Worm (Caenorhabditis elegans): ENCODE results near the gene T12D8.9.

The T12D8.9 gene

ce11 chrIII:13642227-13642626 lies 25.3 kb downstream of the T12D8.9 start, which contains the start of gene T12D8.10:
TSS of gene T12D8.10 (minus strand) at chrIII:13642327.
- TF ChIP-seq cog-1 (tag; optimal IDR thresholded peaks at IDR 0.05), result no peak
- TF ChIP-seq T22C8.4 (GFP tag; IDR thresholded peaks at IDR 0.05), result no peak
- no peak for TF ChIP-seq ref-1 (GFP tag; conservative IDR thresholded peaks at IDR 0.05)
- TF ChIP-seq ztf-23 (GFP tag; IDR thresholded peaks at IDR 0.05), result no peak
- no peak for TF ChIP-seq tab-1 (GFP tag; IDR thresholded peaks at IDR 0.05)
- no peak for TF ChIP-seq flt-1 (GFP tag; IDR thresholded peaks at IDR 0.05)
- TF ChIP-seq klf-2 (GFP tag; conservative IDR thresholded peaks at IDR 0.05), result no peak
- TF ChIP-seq med-1 (GFP tag; optimal IDR thresholded peaks at IDR 0.05; ENCODE audit: insufficient read depth), result no peak
- TF ChIP-seq ztf-29 (GFP tag; IDR thresholded peaks at IDR 0.05), result no peak

ce11 chrIII:13642776-13643175 lies 25.9 kb downstream of the T12D8.9 start:
- TF ChIP-seq flt-1 (GFP tag; IDR thresholded peaks at IDR 0.05) (no peak), tab-1 (GFP tag; IDR thresholded peaks at IDR 0.05) (no peak), cog-1 (tag; optimal IDR thresholded peaks at IDR 0.05) (no peak), ztf-29 (GFP tag; IDR thresholded peaks at IDR 0.05) (no peak), klf-2 (GFP tag; conservative IDR thresholded peaks at IDR 0.05) (no peak), T22C8.4 (GFP tag; IDR thresholded peaks at IDR 0.05) (no peak), med-1 (GFP tag; optimal IDR thresholded peaks at IDR 0.05; ENCODE audit: insufficient read depth) (no peak), ref-1 (GFP tag; conservative IDR thresholded peaks at IDR 0.05) (no peak), ztf-23 (GFP tag; IDR thresholded peaks at IDR 0.05) (no peak)

ce11 chrIII:13643534-13643933 lies 26.6 kb downstream of the T12D8.9 start, which contains the start of the genes drr-2 and set-16:
TSS of gene drr-2 (minus strand) at chrIII:13643570.
TSS of gene set-16 (plus strand) at chrIII:13643916.
- TF ChIP-seq klf-2 (GFP tag; conservative IDR thresholded peaks at IDR 0.05) (no peak), flt-1 (GFP tag; IDR thresholded peaks at IDR 0.05) (peak; percentile 84), ztf-23 (GFP tag; IDR thresholded peaks at IDR 0.05) (peak; percentile 100), cog-1 (tag; optimal IDR thresholded peaks at IDR 0.05) (peak; percentile 98), ztf-29 (GFP tag; IDR thresholded peaks at IDR 0.05) (no peak; the same call in 1 of the 2 replicates), tab-1 (GFP tag; IDR thresholded peaks at IDR 0.05) (no peak), ref-1 (GFP tag; conservative IDR thresholded peaks at IDR 0.05) (no peak), T22C8.4 (GFP tag; IDR thresholded peaks at IDR 0.05) (peak; percentile 96), med-1 (GFP tag; optimal IDR thresholded peaks at IDR 0.05; ENCODE audit: insufficient read depth) (peak; percentile 31)

ce11 chrIII:13644279-13644678 lies 27.4 kb downstream of the T12D8.9 start:
- TF ChIP-seq med-1 (GFP tag; optimal IDR thresholded peaks at IDR 0.05; ENCODE audit: insufficient read depth), result no peak
- no peak for TF ChIP-seq ztf-29 (GFP tag; IDR thresholded peaks at IDR 0.05)
- no peak for TF ChIP-seq ref-1 (GFP tag; conservative IDR thresholded peaks at IDR 0.05)
- no peak for TF ChIP-seq ztf-23 (GFP tag; IDR thresholded peaks at IDR 0.05)
- TF ChIP-seq flt-1 (GFP tag; IDR thresholded peaks at IDR 0.05), result 0 out of 2 replicates have a peak, but pooled peaks have one; percentile 18

- TF ChIP-seq T22C8.4 (GFP tag; IDR thresholded peaks at IDR 0.05) (no peak), flt-1 (GFP tag; IDR thresholded peaks at IDR 0.05) (peak; percentile 48; the same call in 1 of the 2 replicates)
These were observed 29.1 kb downstream of the T12D8.9 start for ce11 chrIII:13645885-13646488.

ce11 chrIII:13648540-13648939 lies 31.6 kb downstream of the T12D8.9 start:
- TF ChIP-seq tab-1 (GFP tag; IDR thresholded peaks at IDR 0.05), result no peak
- no peak for TF ChIP-seq klf-2 (GFP tag; conservative IDR thresholded peaks at IDR 0.05)
- no peak for TF ChIP-seq ztf-23 (GFP tag; IDR thresholded peaks at IDR 0.05)
- TF ChIP-seq ztf-29 (GFP tag; IDR thresholded peaks at IDR 0.05), result no peak
- no peak for TF ChIP-seq med-1 (GFP tag; optimal IDR thresholded peaks at IDR 0.05; ENCODE audit: insufficient read depth)

ce11 chrIII:13651414-13651813 lies 34.5 kb downstream of the T12D8.9 start:
- TF ChIP-seq cog-1 (tag; optimal IDR thresholded peaks at IDR 0.05) (no peak), ztf-23 (GFP tag; IDR thresholded peaks at IDR 0.05) (0 out of 2 replicates have a peak, but pooled peaks have one; percentile 43)

- TF ChIP-seq med-1 (GFP tag; optimal IDR thresholded peaks at IDR 0.05; ENCODE audit: insufficient read depth) (no peak), cog-1 (tag; optimal IDR thresholded peaks at IDR 0.05) (no peak), T22C8.4 (GFP tag; IDR thresholded peaks at IDR 0.05) (no peak), flt-1 (GFP tag; IDR thresholded peaks at IDR 0.05) (no peak), klf-2 (GFP tag; conservative IDR thresholded peaks at IDR 0.05) (no peak), ztf-29 (GFP tag; IDR thresholded peaks at IDR 0.05) (no peak), tab-1 (GFP tag; IDR thresholded peaks at IDR 0.05) (no peak), ref-1 (GFP tag; conservative IDR thresholded peaks at IDR 0.05) (no peak), ztf-23 (GFP tag; IDR thresholded peaks at IDR 0.05) (no peak)
These were observed 35.1 kb downstream of the T12D8.9 start for ce11 chrIII:13652010-13652409.

ce11 chrIII:13652708-13653107 lies 35.8 kb downstream of the T12D8.9 start:
- TF ChIP-seq cog-1 (tag; optimal IDR thresholded peaks at IDR 0.05) (no peak), T22C8.4 (GFP tag; IDR thresholded peaks at IDR 0.05) (no peak), flt-1 (GFP tag; IDR thresholded peaks at IDR 0.05) (no peak), tab-1 (GFP tag; IDR thresholded peaks at IDR 0.05) (no peak), ref-1 (GFP tag; conservative IDR thresholded peaks at IDR 0.05) (no peak), klf-2 (GFP tag; conservative IDR thresholded peaks at IDR 0.05) (no peak), ztf-23 (GFP tag; IDR thresholded peaks at IDR 0.05) (no peak), med-1 (GFP tag; optimal IDR thresholded peaks at IDR 0.05; ENCODE audit: insufficient read depth) (no peak), ztf-29 (GFP tag; IDR thresholded peaks at IDR 0.05) (no peak)

ce11 chrIII:13654950-13655349 lies 38.0 kb downstream of the T12D8.9 start:
- TF ChIP-seq klf-2 (GFP tag; conservative IDR thresholded peaks at IDR 0.05) (no peak), ztf-23 (GFP tag; IDR thresholded peaks at IDR 0.05) (no peak), ztf-29 (GFP tag; IDR thresholded peaks at IDR 0.05) (no peak), flt-1 (GFP tag; IDR thresholded peaks at IDR 0.05) (no peak), tab-1 (GFP tag; IDR thresholded peaks at IDR 0.05) (no peak), cog-1 (tag; optimal IDR thresholded peaks at IDR 0.05) (no peak), T22C8.4 (GFP tag; IDR thresholded peaks at IDR 0.05) (no peak), med-1 (GFP tag; optimal IDR thresholded peaks at IDR 0.05; ENCODE audit: insufficient read depth) (no peak), ref-1 (GFP tag; conservative IDR thresholded peaks at IDR 0.05) (no peak)
